Worm (Caenorhabditis elegans): ENCODE data around the gene C29E4.10.

- TF ChIP-seq pha-4 (tag; optimal IDR thresholded peaks at IDR 0.05): no peak
- TF ChIP-seq rcor-1 (GFP tag; IDR thresholded peaks at IDR 0.05): no peak
- TF ChIP-seq ceh-27 (GFP tag; optimal IDR thresholded peaks at IDR 0.05): no peak
These were observed 17.8 kb upstream of the C29E4.10 start, which contains the start of gene C29E4.14 for ce11 chrIII:7919823-7920222.
